Worm (Caenorhabditis elegans) whole organism, L2 larva: ENCODE measurements around the gene slc-25A10.

Experiments
- aly-2 ChIP-seq: fragments of 150-350 bp; optimal IDR thresholded peaks from 2 replicates; lab custom pipeline; 2014; ENCODE audit warnings: missing biosample characterization, missing genetic modification characterization
- ama-1 ChIP-seq: fragments of 150-350 bp; optimal IDR thresholded peaks from 2 replicates; lab custom pipeline; 2018; ENCODE audit warnings: inconsistent platforms
- ceh-82 ChIP-seq: fragments of 150-350 bp; optimal IDR thresholded peaks from 2 replicates; lab custom pipeline; 2014; ENCODE audit warnings: missing biosample characterization, missing genetic modification characterization
- nhr-11 ChIP-seq: fragments of 150-350 bp; optimal IDR thresholded peaks from 2 replicates; lab custom pipeline; 2014; ENCODE audit warnings: missing biosample characterization, missing genetic modification characterization
- nhr-12 ChIP-seq: fragments of 150-350 bp; optimal IDR thresholded peaks from 2 replicates; lab custom pipeline; 2014; ENCODE audit warnings: missing biosample characterization, missing genetic modification characterization
- nhr-237 ChIP-seq: fragments of 150-350 bp; optimal IDR thresholded peaks from 2 replicates; lab custom pipeline; 2014; ENCODE audit warnings: missing biosample characterization, missing genetic modification characterization
- nhr-25 ChIP-seq: fragments of 150-350 bp; sonication (generic microtip); optimal IDR thresholded peaks from 3 replicates; lab custom pipeline; 2014; ENCODE audit warnings: missing biosample characterization, missing genetic modification characterization
- unc-39 ChIP-seq: fragments of 150-350 bp; optimal IDR thresholded peaks from 2 replicates; lab custom pipeline; 2014; ENCODE audit warnings: missing biosample characterization, missing genetic modification characterization
- zag-1 ChIP-seq: fragments of 150-350 bp; optimal IDR thresholded peaks from 2 replicates; lab custom pipeline; 2014; ENCODE audit warnings: missing biosample characterization, missing genetic modification characterization
- ztf-11 ChIP-seq: sonication (generic microtip); optimal IDR thresholded peaks from 2 replicates; lab custom pipeline; 2017; ENCODE audit warnings: missing biosample characterization, missing genetic modification characterization

DNA sequence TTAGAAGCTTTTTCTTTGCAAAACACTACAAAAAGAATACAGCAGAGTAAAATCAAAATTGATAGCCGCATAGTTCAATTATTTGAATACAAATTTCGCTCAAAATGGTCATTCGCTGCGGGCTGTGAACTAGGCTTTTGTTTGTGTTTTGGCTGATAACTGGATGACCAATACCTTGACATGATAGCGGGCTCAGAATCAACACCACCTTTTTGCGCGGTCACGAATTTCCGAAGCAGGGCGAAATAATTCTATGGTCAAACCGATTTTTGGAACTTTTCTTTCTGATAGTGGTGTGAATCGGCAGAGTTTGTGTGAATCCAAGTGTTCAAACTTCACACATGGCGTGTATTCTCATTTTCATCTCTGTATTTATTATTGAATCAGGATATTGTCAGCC lies 27.2 kb downstream of the slc-25A10 start, which contains the start of the genes F38B6.7 and F38B6.2:
- TF ChIP-seq zag-1 (tag; lab: Kevin White, UChicago), result no peak
- TF ChIP-seq ceh-82, result no peak
- no peak for TF ChIP-seq nhr-12 (tag; lab: Kevin White, UChicago)
- TF ChIP-seq nhr-25 (tag; lab: Kevin White, UChicago), result no peak
- TF ChIP-seq unc-39 (tag; lab: Kevin White, UChicago), result no peak
- TF ChIP-seq aly-2 (tag; lab: Kevin White, UChicago), result no peak
- no peak for TF ChIP-seq ama-1 (lab: Kevin White, UChicago)
- no peak for TF ChIP-seq ztf-11 (tag; lab: Kevin White, UChicago)
- no peak for TF ChIP-seq nhr-11 (tag; lab: Kevin White, UChicago)
- TF ChIP-seq nhr-237, result no peak
